Worm (Caenorhabditis elegans) whole organism, L1 larva: ENCODE results near the gene F28F8.7.

ENCODE experiments used
- C34B4.2 ChIP-seq: sonication (generic microtip); optimal IDR thresholded peaks from 2 replicates; lab custom pipeline; 2017; ENCODE audit warnings: mild to moderate bottlenecking, missing genetic modification characterization, missing compliant biosample characterization
- Y116A8C.19 ChIP-seq: sonication (generic microtip); optimal IDR thresholded peaks from 2 replicates; lab custom pipeline; 2016; ENCODE audit warnings: missing compliant biosample characterization, missing genetic modification characterization, borderline replicate concordance
- aly-2 ChIP-seq: fragments of 150-350 bp; optimal IDR thresholded peaks from 2 replicates; lab custom pipeline; 2014; ENCODE audit warnings: missing biosample characterization, missing genetic modification characterization
- blmp-1 ChIP-seq: fragments of 150-350 bp; optimal IDR thresholded peaks from 2 replicates; lab custom pipeline; 2014; ENCODE audit warnings: missing biosample characterization, missing genetic modification characterization
- ceh-82 ChIP-seq, 3 experiments: fragments of 150-350 bp in 1 of 3; sonication (generic microtip) in 2 of 3; optimal IDR thresholded peaks; 2 replicates each; lab custom pipeline; 2014 to 2017; ENCODE audit warnings: missing biosample characterization in 3 of 3, missing genetic modification characterization in 3 of 3
- ceh-90 ChIP-seq: sonication (generic microtip); optimal IDR thresholded peaks from 2 replicates; lab custom pipeline; 2016; ENCODE audit warnings: missing genetic modification characterization, missing compliant biosample characterization
- dsc-1 ChIP-seq: sonication (generic microtip); optimal IDR thresholded peaks from 2 replicates; lab custom pipeline; 2016; ENCODE audit warnings: mild to moderate bottlenecking, missing genetic modification characterization, missing compliant biosample characterization
- efl-1 ChIP-seq, 4 experiments: fragments of 150-350 bp; optimal IDR thresholded peaks in 3 of 4; peaks in 1 of 4; 1 replicate in 1 of 4; 2 replicates in 3 of 4; lab custom pipeline; 2014; ENCODE audit warnings: missing biosample characterization in 2 of 4, missing genetic modification characterization in 2 of 4, missing genetic modification reagents in 2 of 4
- efl-3 ChIP-seq: fragments of 200-800 bp; sonication (Bioruptor generic); optimal IDR thresholded peaks from 2 replicates; lab custom pipeline; 2018; ENCODE audit warnings: mild to moderate bottlenecking, missing genetic modification characterization, missing compliant biosample characterization
- egl-27 ChIP-seq, 2 experiments: fragments of 150-350 bp in 1 of 2; sonication (generic microtip); optimal IDR thresholded peaks; 3 replicates each; lab custom pipeline; 2017 to 2018; ENCODE audit warnings: missing biosample characterization in 2 of 2, missing genetic modification characterization in 2 of 2, missing genetic modification reagents in 2 of 2
- elt-2 ChIP-seq: sonication (generic microtip); optimal IDR thresholded peaks from 2 replicates; lab custom pipeline; 2016; ENCODE audit warnings: missing genetic modification characterization, mild to moderate bottlenecking, inconsistent platforms, missing compliant biosample characterization, missing genetic modification reagents
- fkh-10 ChIP-seq: sonication (generic microtip); optimal IDR thresholded peaks from 2 replicates; lab custom pipeline; 2017; ENCODE audit warnings: missing biosample characterization, missing genetic modification reagents, missing genetic modification characterization
- fkh-4 ChIP-seq: sonication (generic microtip); optimal IDR thresholded peaks from 2 replicates; lab custom pipeline; 2016; ENCODE audit warnings: missing compliant biosample characterization, missing genetic modification characterization, borderline replicate concordance
- fkh-8 ChIP-seq: sonication (generic microtip); optimal IDR thresholded peaks from 2 replicates; lab custom pipeline; 2016; ENCODE audit warnings: mild to moderate bottlenecking, missing genetic modification characterization, missing compliant biosample characterization
- hpl-2 ChIP-seq: fragments of 150-350 bp; optimal IDR thresholded peaks from 2 replicates; lab custom pipeline; 2014; ENCODE audit warnings: missing biosample characterization, missing genetic modification reagents, missing genetic modification characterization
- irx-1 ChIP-seq: sonication (generic microtip); optimal IDR thresholded peaks from 2 replicates; lab custom pipeline; 2016; ENCODE audit warnings: missing genetic modification characterization, missing compliant biosample characterization
- jun-1 ChIP-seq: fragments of 150-350 bp; optimal IDR thresholded peaks from 2 replicates; lab custom pipeline; 2014; ENCODE audit warnings: missing biosample characterization, missing genetic modification reagents, missing genetic modification characterization
- lin-13 ChIP-seq: fragments of 150-350 bp; optimal IDR thresholded peaks from 2 replicates; lab custom pipeline; 2014; ENCODE audit warnings: missing biosample characterization, missing genetic modification reagents, missing genetic modification characterization
- lin-15B ChIP-seq: fragments of 150-350 bp; sonication (generic microtip); optimal IDR thresholded peaks from 3 replicates; lab custom pipeline; 2014; ENCODE audit warnings: missing biosample characterization, missing genetic modification characterization
- lin-35 ChIP-seq, 2 experiments: fragments of 150-350 bp; optimal IDR thresholded peaks; 2 replicates each; lab custom pipeline; 2014; ENCODE audit warnings: missing biosample characterization in 2 of 2, missing genetic modification characterization in 2 of 2, missing genetic modification reagents in 2 of 2
- lin-39 ChIP-seq: fragments of 150-350 bp; optimal IDR thresholded peaks from 2 replicates; lab custom pipeline; 2014; ENCODE audit warnings: missing biosample characterization, missing genetic modification reagents, missing genetic modification characterization
- lir-3 ChIP-seq: sonication (generic microtip); optimal IDR thresholded peaks from 2 replicates; lab custom pipeline; 2016; ENCODE audit warnings: mild to moderate bottlenecking, missing genetic modification characterization, moderate library complexity, missing compliant biosample characterization; ENCODE audit not compliant: poor library complexity
- lsy-2 ChIP-seq, 2 experiments: fragments of 150-350 bp; optimal IDR thresholded peaks; 2 replicates each; lab custom pipeline; 2014; ENCODE audit warnings: missing biosample characterization in 2 of 2, missing genetic modification characterization in 2 of 2
- mab-9 ChIP-seq: fragments of 200-800 bp; sonication (Bioruptor generic); IDR thresholded peaks from 2 replicates; pipeline ENCODE4 v1.3.6; 2022; ENCODE audit warnings: missing genetic modification reagents, missing genetic modification characterization, missing compliant biosample characterization
- mef-2 ChIP-seq: fragments of 150-350 bp; optimal IDR thresholded peaks from 2 replicates; lab custom pipeline; 2014; ENCODE audit warnings: missing biosample characterization, missing genetic modification characterization
- mep-1 ChIP-seq: fragments of 150-350 bp; optimal IDR thresholded peaks from 2 replicates; lab custom pipeline; 2014; ENCODE audit warnings: missing biosample characterization, missing genetic modification characterization
- nhr-11 ChIP-seq: fragments of 150-350 bp; optimal IDR thresholded peaks from 2 replicates; lab custom pipeline; 2014; ENCODE audit warnings: missing biosample characterization, missing genetic modification characterization
- nhr-20 ChIP-seq: sonication (generic microtip); optimal IDR thresholded peaks from 2 replicates; lab custom pipeline; 2016; ENCODE audit warnings: mild to moderate bottlenecking, missing genetic modification characterization, missing compliant biosample characterization
- nhr-28 ChIP-seq: fragments of 150-350 bp; optimal IDR thresholded peaks from 2 replicates; lab custom pipeline; 2014; ENCODE audit warnings: missing biosample characterization, missing genetic modification characterization
- nhr-47 ChIP-seq: sonication (generic microtip); optimal IDR thresholded peaks from 2 replicates; lab custom pipeline; 2016; ENCODE audit warnings: mild to moderate bottlenecking, missing genetic modification characterization, moderate library complexity, missing compliant biosample characterization
- nhr-71 ChIP-seq: sonication (generic microtip); optimal IDR thresholded peaks from 2 replicates; lab custom pipeline; 2016; ENCODE audit warnings: mild to moderate bottlenecking, missing genetic modification characterization, moderate library complexity, missing compliant biosample characterization
- nhr-77 ChIP-seq: fragments of 150-350 bp; optimal IDR thresholded peaks from 2 replicates; lab custom pipeline; 2014; ENCODE audit warnings: missing biosample characterization, missing genetic modification characterization
- nhr-85 ChIP-seq: sonication (generic microtip); peaks from one replicate; lab custom pipeline; 2016; ENCODE audit warnings: missing genetic modification characterization, inconsistent platforms, missing compliant biosample characterization
- nhr-90 ChIP-seq: sonication (generic microtip); optimal IDR thresholded peaks from 2 replicates; lab custom pipeline; 2016; ENCODE audit warnings: mild to moderate bottlenecking, missing genetic modification characterization, missing compliant biosample characterization; ENCODE audit not compliant: poor library complexity
- pax-3 ChIP-seq: fragments of 200-800 bp; sonication (Bioruptor generic); optimal IDR thresholded peaks from 2 replicates; lab custom pipeline; 2018; ENCODE audit warnings: mild to moderate bottlenecking, missing genetic modification characterization, moderate library complexity, missing compliant biosample characterization
- sptf-1 ChIP-seq: fragments of 150-350 bp; optimal IDR thresholded peaks from 2 replicates; lab custom pipeline; 2014; ENCODE audit warnings: missing biosample characterization, missing genetic modification characterization
- tbx-2 ChIP-seq: sonication (generic microtip); optimal IDR thresholded peaks from 2 replicates; lab custom pipeline; 2016; ENCODE audit warnings: missing genetic modification characterization, missing compliant biosample characterization
- tlp-1 ChIP-seq: fragments of 150-350 bp; optimal IDR thresholded peaks from 2 replicates; lab custom pipeline; 2014; ENCODE audit warnings: missing biosample characterization, missing genetic modification characterization
- unc-130 ChIP-seq: fragments of 150-350 bp; optimal IDR thresholded peaks from 2 replicates; lab custom pipeline; 2017; ENCODE audit warnings: missing biosample characterization, missing genetic modification characterization, inconsistent platforms
- ztf-4 ChIP-seq: fragments of 150-350 bp; optimal IDR thresholded peaks from 2 replicates; lab custom pipeline; 2014; ENCODE audit warnings: missing biosample characterization, missing genetic modification characterization

F28F8.7 gene

DNA sequence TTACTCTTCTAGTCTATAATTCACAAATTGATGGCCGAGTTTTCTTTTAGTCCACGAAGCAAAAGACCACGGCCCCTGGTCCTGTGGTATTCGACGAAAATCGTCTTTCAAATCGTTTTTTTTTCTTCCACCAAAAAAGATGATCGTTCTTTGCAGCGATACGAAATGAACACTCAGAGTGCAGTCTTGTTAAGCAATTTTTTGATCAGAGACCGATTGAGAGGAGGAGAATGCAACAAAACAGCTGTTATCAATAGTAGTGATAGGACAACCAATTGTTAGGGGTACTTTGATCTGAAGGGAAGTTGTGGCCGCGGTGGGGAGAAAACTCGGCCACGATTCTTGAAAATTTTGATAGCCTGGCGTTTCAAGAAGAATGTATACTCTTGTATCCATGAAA is 26.4 kb downstream of the F28F8.7 start (continued):
- TF ChIP-seq nhr-28 (no peak), nhr-47 (peak; percentile 40), lsy-2 (tag; optimal IDR thresholded peaks at IDR 0.05; lab: Kevin White, UChicago) (peak; percentile 36 to 48), nhr-90 (tag; lab: Kevin White, UChicago) (peak; percentile 35), nhr-77 (tag; lab: Kevin White, UChicago) (no peak), jun-1 (tag; lab: Kevin White, UChicago) (no peak), lin-39 (tag; lab: Kevin White, UChicago) (peak; percentile 47), egl-27 (tag; optimal IDR thresholded peaks at IDR 0.05; lab: Kevin White, UChicago) (no peak), mep-1 (no peak), nhr-85 (tag; lab: Kevin White, UChicago) (peak; percentile 45), elt-2 (tag; lab: Kevin White, UChicago) (peak; percentile 64), mef-2 (no peak), lin-35 (GFP tag; optimal IDR thresholded peaks at IDR 0.05; lab: Kevin White, UChicago) (peak in 1 of 2 experiments; percentile 78), nhr-20 (tag; lab: Kevin White, UChicago) (peak; percentile 93), lir-3 (tag; lab: Kevin White, UChicago) (peak; percentile 16), tlp-1 (no peak), fkh-4 (tag; lab: Kevin White, UChicago) (no peak), mab-9 (no peak), pax-3 (tag; lab: Kevin White, UChicago) (no peak), blmp-1 (peak; percentile 43)
- TF ChIP-seq, all 84 proteins: peak for 25

DNA sequence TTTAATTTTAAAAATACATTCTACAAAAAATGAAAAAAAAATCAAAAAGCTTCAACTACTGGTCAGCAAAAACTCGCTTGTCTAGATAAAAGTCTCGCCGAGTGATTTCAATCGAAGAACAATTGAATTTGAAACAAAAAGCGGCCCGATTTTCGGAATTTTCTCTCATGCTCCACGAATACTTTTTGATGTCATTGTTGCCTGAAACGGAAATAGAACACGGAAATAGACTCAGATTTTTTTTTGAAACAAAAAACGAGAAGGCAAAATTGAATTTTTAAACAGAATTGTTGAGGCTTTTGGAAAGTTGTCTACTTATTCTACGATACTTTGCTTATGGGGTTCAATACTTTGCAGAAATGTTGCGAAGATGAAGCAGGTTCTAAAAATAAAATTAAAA is 26.9 kb downstream of the F28F8.7 start:
- TF ChIP-seq fkh-10 (GFP tag; lab: Kevin White, UChicago) (peak; percentile 81), tbx-2 (tag; lab: Kevin White, UChicago) (no peak)
- TF ChIP-seq, all 84 proteins: peak for 1

DNA sequence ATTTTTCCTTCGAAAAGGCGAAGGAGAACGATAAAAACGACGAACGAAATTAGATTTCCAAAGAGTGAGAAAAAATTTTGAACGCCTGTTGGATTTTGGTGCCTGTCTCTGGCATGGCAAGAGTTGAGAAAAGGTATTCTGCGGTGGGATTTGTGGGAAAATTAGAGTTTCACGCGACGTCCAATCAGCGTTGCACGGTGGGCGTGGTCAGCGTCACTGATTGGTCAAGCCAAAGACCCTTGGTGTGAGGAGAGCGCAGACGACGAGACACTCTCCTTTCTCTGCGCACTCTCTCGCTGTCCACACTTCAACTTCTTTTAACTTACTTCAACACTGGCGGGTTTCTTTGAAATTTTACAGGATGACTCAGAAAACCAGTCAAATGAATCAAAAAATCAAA is 27.9 kb downstream of the F28F8.7 start:
- no peak for TF ChIP-seq efl-3 (GFP tag; lab: Kevin White, UChicago)
- TF ChIP-seq hpl-2, result no peak
- TF ChIP-seq sptf-1 (tag; lab: Kevin White, UChicago), result no peak
- no peak for TF ChIP-seq unc-130 (tag; lab: Kevin White, UChicago)
- TF ChIP-seq elt-2 (tag; lab: Kevin White, UChicago), result no peak
- no peak for TF ChIP-seq mep-1
- TF ChIP-seq ztf-4 (tag; lab: Kevin White, UChicago), result no peak
- no peak for TF ChIP-seq fkh-10 (GFP tag; lab: Kevin White, UChicago)
- no peak for TF ChIP-seq irx-1 (tag; lab: Kevin White, UChicago)
- TF ChIP-seq C34B4.2, result no peak
- TF ChIP-seq lin-15B (tag; lab: Kevin White, UChicago), result no peak
- TF ChIP-seq fkh-8 (tag; lab: Kevin White, UChicago), result no peak
- TF ChIP-seq ceh-82 (tag; optimal IDR thresholded peaks at IDR 0.05; lab: Kevin White, UChicago), result no peak
- TF ChIP-seq nhr-11 (tag; lab: Kevin White, UChicago), result no peak
- no peak for TF ChIP-seq nhr-71 (tag; lab: Kevin White, UChicago)
- no peak for TF ChIP-seq Y116A8C.19 (tag; lab: Kevin White, UChicago)
- TF ChIP-seq lin-39 (tag; lab: Kevin White, UChicago), result no peak
- TF ChIP-seq ceh-90 (tag; lab: Kevin White, UChicago), result no peak
- no peak for TF ChIP-seq aly-2 (tag; lab: Kevin White, UChicago)

DNA sequence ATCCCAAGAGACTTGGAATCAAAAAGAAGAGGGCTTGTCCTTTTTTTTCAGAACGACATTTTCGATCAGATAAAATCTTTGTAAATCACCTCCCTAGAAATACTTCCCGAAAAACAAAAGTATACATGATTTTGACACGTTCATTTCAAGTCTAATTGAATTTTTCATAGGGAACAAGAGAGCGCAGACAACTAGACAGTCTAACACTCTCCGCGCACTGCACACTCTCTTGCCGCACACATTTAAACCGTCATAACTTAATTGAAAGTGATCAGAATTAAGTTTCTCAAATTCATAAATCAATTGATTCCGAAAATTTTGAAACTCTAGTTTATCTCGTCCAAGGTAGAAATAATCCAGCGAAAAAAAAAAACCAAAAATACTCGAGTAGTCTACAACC is 30.7 kb downstream of the F28F8.7 start:
- TF ChIP-seq fkh-10 (GFP tag; lab: Kevin White, UChicago) (no peak), irx-1 (tag; lab: Kevin White, UChicago) (no peak), dsc-1 (tag; lab: Kevin White, UChicago) (no peak), aly-2 (tag; lab: Kevin White, UChicago) (no peak), lin-13 (GFP tag; lab: Kevin White, UChicago) (no peak), C34B4.2 (no peak), efl-1 (optimal IDR thresholded peaks at IDR 0.05; lab: Kevin White, UChicago) (no peak), efl-1 (GFP tag; optimal IDR thresholded peaks at IDR 0.05 in 1 of 2; lab: Kevin White, UChicago) (peak in 1 of 2 experiments; percentile 51)
